Worm (Caenorhabditis elegans) whole organism, early embryonic: Measurements from ENCODE around the gene srg-24.

Source experiments
- B0310.2 ChIP-seq: sonication (generic microtip); optimal IDR thresholded peaks from 2 replicates; lab custom pipeline; 2016; ENCODE audit warnings: mild to moderate bottlenecking, missing genetic modification characterization, missing compliant biosample characterization
- F13C5.2 ChIP-seq: sonication (generic microtip); optimal IDR thresholded peaks from 2 replicates; lab custom pipeline; 2017; ENCODE audit warnings: mild to moderate bottlenecking, missing genetic modification characterization, inconsistent platforms, missing compliant biosample characterization
- aly-1 ChIP-seq: sonication (generic microtip); optimal IDR thresholded peaks from 2 replicates; lab custom pipeline; 2016; ENCODE audit warnings: missing genetic modification characterization, missing compliant biosample characterization
- ama-1 ChIP-seq: fragments of 150-350 bp; optimal IDR thresholded peaks from 2 replicates; lab custom pipeline; 2014
- ceh-13 ChIP-seq: fragments of 200-800 bp; sonication (Bioruptor generic); optimal IDR thresholded peaks from 2 replicates; lab custom pipeline; 2018; ENCODE audit warnings: mild to moderate bottlenecking, missing genetic modification characterization, missing compliant biosample characterization
- ceh-36 ChIP-seq: sonication (generic microtip); optimal IDR thresholded peaks from 2 replicates; lab custom pipeline; 2016; ENCODE audit warnings: missing genetic modification characterization, inconsistent platforms, missing compliant biosample characterization
- ets-7 ChIP-seq: sonication (generic microtip); optimal IDR thresholded peaks from 2 replicates; lab custom pipeline; 2016; ENCODE audit warnings: missing genotype, missing genetic modification characterization, missing compliant biosample characterization
- flt-1 ChIP-seq: fragments of 200-800 bp; sonication (Bioruptor generic); IDR thresholded peaks from 2 replicates; pipeline ENCODE4 v1.3.6; 2022; ENCODE audit warnings: missing genetic modification characterization, missing compliant biosample characterization
- hmbx-1 ChIP-seq: sonication (generic microtip); optimal IDR thresholded peaks from 2 replicates; lab custom pipeline; 2016; ENCODE audit warnings: mild to moderate bottlenecking, missing genetic modification characterization, missing compliant biosample characterization
- hmg-4 ChIP-seq: fragments of 200-800 bp; sonication (Bioruptor generic); optimal IDR thresholded peaks from 2 replicates; lab custom pipeline; 2018; ENCODE audit warnings: mild to moderate bottlenecking, missing genetic modification characterization, missing compliant biosample characterization
- hnd-1 ChIP-seq: sonication (generic microtip); optimal IDR thresholded peaks from 2 replicates; lab custom pipeline; 2016; ENCODE audit warnings: missing genetic modification characterization, missing compliant biosample characterization
- pes-1 ChIP-seq: fragments of 200-800 bp; sonication (Bioruptor generic); IDR thresholded peaks from 2 replicates; pipeline ENCODE4 v1.3.6; 2022; ENCODE audit warnings: missing genetic modification reagents, missing genetic modification characterization, missing compliant biosample characterization
- scrt-1 ChIP-seq: fragments of 200-800 bp; sonication (Bioruptor generic); IDR thresholded peaks from 2 replicates; pipeline ENCODE4 v1.3.6; 2022; ENCODE audit warnings: missing genetic modification characterization, missing compliant biosample characterization
- sea-1 ChIP-seq: fragments of 200-800 bp; sonication (Bioruptor generic); conservative IDR thresholded peaks from 2 replicates; pipeline ENCODE4 v1.3.6; 2022; ENCODE audit warnings: missing genetic modification characterization, missing compliant biosample characterization
- tbx-11 ChIP-seq: fragments of 200-800 bp; sonication (Bioruptor generic); IDR thresholded peaks from 2 replicates; pipeline ENCODE4 v1.3.6; 2022; ENCODE audit warnings: missing genetic modification characterization, missing compliant biosample characterization
- tbx-37 ChIP-seq: fragments of 200-800 bp; sonication (Bioruptor generic); conservative IDR thresholded peaks from 2 replicates; pipeline ENCODE4 v1.3.6; 2022; ENCODE audit warnings: missing genetic modification reagents, missing genetic modification characterization, missing compliant biosample characterization
- tra-4 ChIP-seq: sonication (generic microtip); optimal IDR thresholded peaks from 2 replicates; lab custom pipeline; 2017; ENCODE audit warnings: missing genetic modification characterization, missing compliant biosample characterization

srg-24 gene

ce11 chrII:3105765-3106164 is 5.3 kb upstream of the srg-24 start, which contains the start of gene clec-122:
TSS of gene clec-122 (plus strand) at chrII:3106065.
- no peak for TF ChIP-seq hnd-1 (tag; lab: Kevin White, UChicago)
- no peak for TF ChIP-seq scrt-1 (GFP tag; lab: Robert Waterston, UW)
- TF ChIP-seq ama-1 (lab: Kevin White, UChicago), result no peak
- TF ChIP-seq hmbx-1 (tag; lab: Kevin White, UChicago), result no peak
- TF ChIP-seq tbx-11 (GFP tag; lab: Robert Waterston, UW), result no peak
- no peak for TF ChIP-seq aly-1 (tag; lab: Kevin White, UChicago)
- no peak for TF ChIP-seq tbx-37 (GFP tag; lab: Robert Waterston, UW)
- TF ChIP-seq hmg-4 (GFP tag; lab: Kevin White, UChicago), result no peak
- TF ChIP-seq B0310.2, result no peak
- TF ChIP-seq sea-1 (GFP tag; lab: Robert Waterston, UW), result no peak
- no peak for TF ChIP-seq ceh-36 (tag; lab: Kevin White, UChicago)

- TF ChIP-seq aly-1 (tag; lab: Kevin White, UChicago) (no peak), pes-1 (GFP tag; lab: Robert Waterston, UW) (no peak), hmg-4 (GFP tag; lab: Kevin White, UChicago) (no peak), ceh-13 (no peak), B0310.2 (no peak), ets-7 (tag; lab: Kevin White, UChicago) (no peak), hnd-1 (tag; lab: Kevin White, UChicago) (no peak)
These were observed 1.6 kb upstream of the srg-24 start, which contains the start of gene clec-121 for ce11 chrII:3102018-3102417. TSS of gene clec-121 (plus strand) at chrII:3102318.

ce11 chrII:3096857-3097256 is 3.6 kb downstream of the srg-24 start, which contains the start of gene Y25C1A.14:
TSS of gene Y25C1A.14 (minus strand) at chrII:3096957.
- TF ChIP-seq tra-4, result no peak
- TF ChIP-seq flt-1 (GFP tag; lab: Robert Waterston, UW), result no peak
- no peak for TF ChIP-seq scrt-1 (GFP tag; lab: Robert Waterston, UW)
- TF ChIP-seq ets-7 (tag; lab: Kevin White, UChicago), result no peak
- no peak for TF ChIP-seq F13C5.2 (tag; lab: Kevin White, UChicago)
- no peak for TF ChIP-seq ceh-36 (tag; lab: Kevin White, UChicago)
- TF ChIP-seq pes-1 (GFP tag; lab: Robert Waterston, UW), result no peak
- no peak for TF ChIP-seq ama-1 (lab: Kevin White, UChicago)
- no peak for TF ChIP-seq aly-1 (tag; lab: Kevin White, UChicago)

- TF ChIP-seq sea-1 (GFP tag; lab: Robert Waterston, UW), result no peak
- TF ChIP-seq aly-1 (tag; lab: Kevin White, UChicago), result no peak
- no peak for TF ChIP-seq ceh-13
- no peak for TF ChIP-seq flt-1 (GFP tag; lab: Robert Waterston, UW)
- no peak for TF ChIP-seq hmbx-1 (tag; lab: Kevin White, UChicago)
- no peak for TF ChIP-seq hmg-4 (GFP tag; lab: Kevin White, UChicago)
- TF ChIP-seq tra-4, result no peak
- TF ChIP-seq ets-7 (tag; lab: Kevin White, UChicago), result no peak
- no peak for TF ChIP-seq tbx-11 (GFP tag; lab: Robert Waterston, UW)
- TF ChIP-seq B0310.2, result no peak
- TF ChIP-seq scrt-1 (GFP tag; lab: Robert Waterston, UW), result no peak
- TF ChIP-seq pes-1 (GFP tag; lab: Robert Waterston, UW), result no peak
- TF ChIP-seq ceh-36 (tag; lab: Kevin White, UChicago), result no peak
- TF ChIP-seq ama-1 (lab: Kevin White, UChicago), result no peak
- no peak for TF ChIP-seq F13C5.2 (tag; lab: Kevin White, UChicago)
- no peak for TF ChIP-seq tbx-37 (GFP tag; lab: Robert Waterston, UW)
- TF ChIP-seq hnd-1 (tag; lab: Kevin White, UChicago), result no peak
These were observed 4.4 kb downstream of the srg-24 start, which contains the start of gene srg-23 for ce11 chrII:3096060-3096459. TSS of gene srg-23 (minus strand) at chrII:3096160.

- TF ChIP-seq tra-4 (no peak), pes-1 (GFP tag; lab: Robert Waterston, UW) (no peak), tbx-11 (GFP tag; lab: Robert Waterston, UW) (no peak), hnd-1 (tag; lab: Kevin White, UChicago) (no peak), flt-1 (GFP tag; lab: Robert Waterston, UW) (no peak), ceh-36 (tag; lab: Kevin White, UChicago) (no peak), hmg-4 (GFP tag; lab: Kevin White, UChicago) (no peak), scrt-1 (GFP tag; lab: Robert Waterston, UW) (no peak), ama-1 (lab: Kevin White, UChicago) (no peak), aly-1 (tag; lab: Kevin White, UChicago) (no peak), tbx-37 (GFP tag; lab: Robert Waterston, UW) (no peak)
These were observed 7.1 kb downstream of the srg-24 start, which contains the start of gene srg-22 for ce11 chrII:3093352-3093751. TSS of gene srg-22 (minus strand) at chrII:3093452.

- TF ChIP-seq F13C5.2 (tag; lab: Kevin White, UChicago) (no peak), tbx-37 (GFP tag; lab: Robert Waterston, UW) (no peak), ets-7 (tag; lab: Kevin White, UChicago) (no peak), sea-1 (GFP tag; lab: Robert Waterston, UW) (no peak)
These were observed 9.2 kb downstream of the srg-24 start, which contains the start of gene srg-21 for ce11 chrII:3091268-3091667. TSS of gene srg-21 (minus strand) at chrII:3091368.

ce11 chrII:3087134-3087533 is 13.3 kb downstream of the srg-24 start:
- TF ChIP-seq F13C5.2 (tag; lab: Kevin White, UChicago) (no peak), sea-1 (GFP tag; lab: Robert Waterston, UW) (no peak), tra-4 (no peak), hnd-1 (tag; lab: Kevin White, UChicago) (no peak)

ce11 chrII:3078496-3078895 is 21.9 kb downstream of the srg-24 start, which contains the start of gene copb-1:
TSS of gene copb-1 (plus strand) at chrII:3078796.
- TF ChIP-seq sea-1 (GFP tag; lab: Robert Waterston, UW) (no peak), pes-1 (GFP tag; lab: Robert Waterston, UW) (no peak), ama-1 (lab: Kevin White, UChicago) (no peak), scrt-1 (GFP tag; lab: Robert Waterston, UW) (no peak), aly-1 (tag; lab: Kevin White, UChicago) (no peak), tra-4 (no peak), ceh-13 (no peak), ets-7 (tag; lab: Kevin White, UChicago) (no peak), hmbx-1 (tag; lab: Kevin White, UChicago) (no peak), B0310.2 (no peak), tbx-37 (GFP tag; lab: Robert Waterston, UW) (no peak), flt-1 (GFP tag; lab: Robert Waterston, UW) (no peak), ceh-36 (tag; lab: Kevin White, UChicago) (no peak)
